Worm (Caenorhabditis elegans) whole organism, early embryonic: ENCODE data around the gene Y102E9.5.

ENCODE experiments used
- aly-1 ChIP-seq: sonication (generic microtip); optimal IDR thresholded peaks from 2 replicates; lab custom pipeline; 2016; ENCODE audit warnings: missing genetic modification characterization, missing compliant biosample characterization
- ama-1 ChIP-seq: fragments of 150-350 bp; optimal IDR thresholded peaks from 2 replicates; lab custom pipeline; 2014
- ceh-13 ChIP-seq: fragments of 200-800 bp; sonication (Bioruptor generic); optimal IDR thresholded peaks from 2 replicates; lab custom pipeline; 2018; ENCODE audit warnings: mild to moderate bottlenecking, missing genetic modification characterization, missing compliant biosample characterization
- ets-7 ChIP-seq: sonication (generic microtip); optimal IDR thresholded peaks from 2 replicates; lab custom pipeline; 2016; ENCODE audit warnings: missing genotype, missing genetic modification characterization, missing compliant biosample characterization
- sea-1 ChIP-seq: fragments of 200-800 bp; sonication (Bioruptor generic); conservative IDR thresholded peaks from 2 replicates; pipeline ENCODE4 v1.3.6; 2022; ENCODE audit warnings: missing genetic modification characterization, missing compliant biosample characterization
- tbx-37 ChIP-seq: fragments of 200-800 bp; sonication (Bioruptor generic); conservative IDR thresholded peaks from 2 replicates; pipeline ENCODE4 v1.3.6; 2022; ENCODE audit warnings: missing genetic modification reagents, missing genetic modification characterization, missing compliant biosample characterization
- tra-4 ChIP-seq: sonication (generic microtip); optimal IDR thresholded peaks from 2 replicates; lab custom pipeline; 2017; ENCODE audit warnings: missing genetic modification characterization, missing compliant biosample characterization

DNA sequence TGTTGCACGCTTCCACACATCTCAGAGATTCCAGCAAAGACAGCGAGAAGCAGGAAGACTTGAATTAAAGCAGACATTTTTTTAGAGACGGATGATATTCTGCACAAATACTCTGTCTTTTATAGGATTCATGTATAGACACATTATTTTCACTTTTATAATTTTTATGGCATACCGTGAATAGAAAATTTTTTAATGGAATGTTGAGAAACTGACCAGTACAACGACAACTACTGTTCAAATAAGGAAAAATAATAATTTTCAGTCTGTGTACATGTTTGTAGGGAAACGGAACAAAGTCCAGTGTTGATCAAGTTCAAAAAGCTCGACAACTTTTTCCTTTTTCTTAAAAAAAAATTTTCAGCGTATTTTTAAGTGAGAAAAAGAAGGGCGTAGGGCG, 6.5 kb upstream of the Y102E9.5 start, which contains the start of gene Y102E9.6:
- TF ChIP-seq ets-7 (tag; lab: Kevin White, UChicago) = no peak
- no peak for TF ChIP-seq ceh-13 (GFP tag; lab: Kevin White, UChicago)
- TF ChIP-seq ama-1 (lab: Kevin White, UChicago) = no peak
- no peak for TF ChIP-seq aly-1 (tag; lab: Kevin White, UChicago)
- TF ChIP-seq tra-4 = no peak
- no peak for TF ChIP-seq tbx-37
- no peak for TF ChIP-seq sea-1 (GFP tag; lab: Robert Waterston, UW)
